Fruit fly (Drosophila melanogaster): Measurements from ENCODE around the gene Ddrgk1.

Ddrgk1 gene

DNA sequence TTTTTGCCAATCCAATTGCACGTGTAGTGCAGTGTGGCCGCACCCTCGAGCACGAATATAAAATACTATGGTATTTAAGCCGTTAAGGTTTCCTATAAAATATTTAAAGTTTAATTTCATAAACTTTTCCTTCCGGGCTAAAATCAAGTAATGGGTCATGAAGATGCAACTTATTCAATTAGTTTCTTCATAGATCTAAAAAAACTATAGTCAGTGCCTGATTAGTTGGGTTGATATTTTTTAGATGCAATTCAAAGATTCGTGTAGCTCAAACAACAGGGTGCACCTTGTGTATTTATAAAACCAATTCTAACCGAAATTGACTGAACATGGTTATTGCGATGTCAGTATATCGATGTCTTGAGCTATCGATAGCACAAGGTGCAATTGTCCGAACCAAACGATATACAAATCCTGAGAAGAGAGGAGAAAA is 3.9 kb downstream of the Ddrgk1 start, which contains the start of the genes Smyd5 and Oga (continued):
- no peak for TF ChIP-seq ab (GFP tag; optimal IDR thresholded peaks at IDR 0.05)
- peak; percentile 39 for TF ChIP-seq maf-S (GFP tag; optimal IDR thresholded peaks at IDR 0.05)
- TF ChIP-seq Side (GFP tag; optimal IDR thresholded peaks at IDR 0.05) = peak; percentile 57
- TF ChIP-seq CG9932 (GFP tag; IDR thresholded peaks at IDR 0.05) = peak; percentile 70
- peak; percentile 49 for TF ChIP-seq CG13424 (tag; optimal IDR thresholded peaks at IDR 0.05)
- peak; percentile 22 for TF ChIP-seq pnt (GFP tag; optimal IDR thresholded peaks at IDR 0.05)
- no peak for TF ChIP-seq CrebB (tag; optimal IDR thresholded peaks at IDR 0.05)
- TF ChIP-seq CG6689 (GFP tag; IDR thresholded peaks at IDR 0.05) = no peak
- TF ChIP-seq bbx (GFP tag; IDR thresholded peaks at IDR 0.05; ENCODE audit: partially characterized antibody) = peak; percentile 96
- no peak for TF ChIP-seq Tbp (GFP tag; optimal IDR thresholded peaks at IDR 0.05)
- no peak for TF ChIP-seq CkIIα-i1 (GFP tag; IDR thresholded peaks at IDR 0.05)
- TF ChIP-seq CG3407 (GFP tag; optimal IDR thresholded peaks at IDR 0.05) = no peak
- TF ChIP-seq gsb (GFP tag; IDR thresholded peaks at IDR 0.05) = no peak
- no peak for TF ChIP-seq CTCF (GFP tag; optimal IDR thresholded peaks at IDR 0.05)
- peak; percentile 58 for TF ChIP-seq Hsf (GFP tag; optimal IDR thresholded peaks at IDR 0.05)
- no peak for TF ChIP-seq CG3838 (GFP tag; optimal IDR thresholded peaks at IDR 0.05)
- TF ChIP-seq Gsc (GFP tag; IDR thresholded peaks at IDR 0.05) = no peak
- TF ChIP-seq CG6813 (GFP tag; optimal IDR thresholded peaks at IDR 0.05) = no peak
- TF ChIP-seq odd (GFP tag; optimal IDR thresholded peaks at IDR 0.05) = no peak
- no peak for TF ChIP-seq CG8944 (GFP tag; optimal IDR thresholded peaks at IDR 0.05)
- TF ChIP-seq scrt (GFP tag; optimal IDR thresholded peaks at IDR 0.05) = no peak
- TF ChIP-seq CG10366 (GFP tag; IDR thresholded peaks at IDR 0.05) = no peak; the same call in none of the 2 replicates
- no peak for TF ChIP-seq CG17359 (tag; optimal IDR thresholded peaks at IDR 0.05)
- TF ChIP-seq CG14050 (GFP tag; IDR thresholded peaks at IDR 0.05) = no peak
- no peak for TF ChIP-seq fd3F (GFP tag; optimal IDR thresholded peaks at IDR 0.05)
- TF ChIP-seq Dp (GFP tag; optimal IDR thresholded peaks at IDR 0.05) = peak; percentile 60
- no peak for TF ChIP-seq pfk (GFP tag; optimal IDR thresholded peaks at IDR 0.05)
- TF ChIP-seq row (GFP tag; IDR thresholded peaks at IDR 0.05) = peak; percentile 58
- TF ChIP-seq CG6683 (GFP tag; optimal IDR thresholded peaks at IDR 0.05) = no peak
- no peak for TF ChIP-seq CG11560 (tag; IDR thresholded peaks at IDR 0.05)
- no peak for TF ChIP-seq so (GFP tag; IDR thresholded peaks at IDR 0.05)
- TF ChIP-seq Elba2 (GFP tag; optimal IDR thresholded peaks at IDR 0.05) = peak; percentile 72
- TF ChIP-seq eyg (GFP tag; optimal IDR thresholded peaks at IDR 0.05) = no peak
- no peak for TF ChIP-seq CG4404 (GFP tag; IDR thresholded peaks at IDR 0.05)
- no peak for TF ChIP-seq Poxn (GFP tag; IDR thresholded peaks at IDR 0.05)
- TF ChIP-seq CG7556 (GFP tag; optimal IDR thresholded peaks at IDR 0.05) = peak; percentile 20
- TF ChIP-seq CG6272 (GFP tag; IDR thresholded peaks at IDR 0.05) = peak; percentile 26; the same call in 1 of the 2 replicates
- peak; percentile 26 for TF ChIP-seq CG9609 (GFP tag; optimal IDR thresholded peaks at IDR 0.05)
- TF ChIP-seq br (optimal IDR thresholded peaks at IDR 0.05) = no peak
- TF ChIP-seq CG12104 (GFP tag; optimal IDR thresholded peaks at IDR 0.05) = peak; percentile 13
- TF ChIP-seq CG15479 (GFP tag; optimal IDR thresholded peaks at IDR 0.05) = no peak
- TF ChIP-seq dmrt11E (tag; optimal IDR thresholded peaks at IDR 0.05) = peak; percentile 1
- TF ChIP-seq phol (tag; optimal IDR thresholded peaks at IDR 0.05) = peak; percentile 41
- TF ChIP-seq CG10267 (tag; optimal IDR thresholded peaks at IDR 0.05) = peak; percentile 59
- TF ChIP-seq ase (GFP tag; IDR thresholded peaks at IDR 0.05) = no peak
- TF ChIP-seq bsh (GFP tag; optimal IDR thresholded peaks at IDR 0.05) = peak in 1 of 2 experiments; percentile 11
- peak; percentile 59 for TF ChIP-seq CG33213 (GFP tag; optimal IDR thresholded peaks at IDR 0.05)
- peak; percentile 91 for TF ChIP-seq CG42726 (GFP tag; IDR thresholded peaks at IDR 0.05; ENCODE audit: partially characterized antibody)
- TF ChIP-seq CG18476 (GFP tag; optimal IDR thresholded peaks at IDR 0.05) = peak; percentile 3
- no peak for TF ChIP-seq CG8388 (GFP tag; optimal IDR thresholded peaks at IDR 0.05)
- TF ChIP-seq CG9215 (GFP tag; IDR thresholded peaks at IDR 0.05) = no peak
- peak; percentile 58 for TF ChIP-seq mam (GFP tag; optimal IDR thresholded peaks at IDR 0.05)
- peak; percentile 44; the same call in 2 of the 3 replicates for TF ChIP-seq CG17361 (GFP tag; IDR thresholded peaks at IDR 0.05)
